Fruit fly (Drosophila melanogaster) whole organism, embryonic: Measurements from ENCODE around the gene Naa20A.
A peak's percentile ranks its signal among the peaks of the same experiment; 100 is the strongest.

Experiments used
- Bgb ChIP-seq: fragments of 200-800 bp; sonication (Bioruptor generic); IDR thresholded peaks from 2 replicates; pipeline ENCODE4 v1.3.6; 2022; ENCODE audit warnings: missing biosample characterization, missing genetic modification characterization; ENCODE audit not compliant: partially characterized antibody
- BtbVII ChIP-seq: fragments of 200-800 bp; sonication (Bioruptor generic); optimal IDR thresholded peaks from 3 replicates; lab custom pipeline; 2017; ENCODE audit warnings: missing biosample characterization, mild to moderate bottlenecking, missing genetic modification characterization
- CG13424 ChIP-seq: fragments of 200-800 bp; sonication (Bioruptor generic); optimal IDR thresholded peaks from 2 replicates; lab custom pipeline; 2019; ENCODE audit warnings: missing biosample characterization, mild to moderate bottlenecking, missing genetic modification characterization, moderate library complexity
- CG15514 ChIP-seq: fragments of 200-800 bp; sonication (Bioruptor generic); optimal IDR thresholded peaks from 3 replicates; lab custom pipeline; 2017; ENCODE audit warnings: missing biosample characterization, missing genetic modification characterization, mild to moderate bottlenecking, moderate library complexity, missing genetic modification reagents
- CG1647 ChIP-seq: fragments of 200-800 bp; sonication (Bioruptor generic); optimal IDR thresholded peaks from 3 replicates; lab custom pipeline; 2016; ENCODE audit warnings: missing biosample characterization, missing genetic modification characterization
- CG16779 ChIP-seq: fragments of 200-800 bp; sonication (Bioruptor generic); IDR thresholded peaks from 2 replicates; pipeline ENCODE4 v1.3.6; 2022; ENCODE audit warnings: missing biosample characterization, missing genetic modification characterization
- CG17328 ChIP-seq: fragments of 200-800 bp; sonication (Bioruptor generic); IDR thresholded peaks from 2 replicates; pipeline ENCODE4 v1.3.6; 2022; ENCODE audit warnings: missing biosample characterization, missing genetic modification characterization
- CG18476 ChIP-seq: fragments of 200-800 bp; sonication (Bioruptor generic); optimal IDR thresholded peaks from 2 replicates; lab custom pipeline; 2016; ENCODE audit warnings: missing biosample characterization, mild to moderate bottlenecking, missing genetic modification characterization
- CG2712 ChIP-seq: fragments of 200-800 bp; optimal IDR thresholded peaks from 3 replicates; lab custom pipeline; 2019; ENCODE audit warnings: missing biosample characterization, mild to moderate bottlenecking, missing genetic modification characterization, moderate library complexity
- CG31365 ChIP-seq: fragments of 200-800 bp; sonication (Bioruptor generic); optimal IDR thresholded peaks from 2 replicates; lab custom pipeline; 2018; ENCODE audit warnings: missing biosample characterization, mild to moderate bottlenecking, missing genetic modification characterization
- CG3163 ChIP-seq: fragments of 200-800 bp; sonication (Bioruptor generic); optimal IDR thresholded peaks from 3 replicates; lab custom pipeline; 2016; ENCODE audit warnings: missing biosample characterization, missing genetic modification characterization
- CG32767 ChIP-seq: fragments of 200-800 bp; sonication (Bioruptor generic); IDR thresholded peaks from 2 replicates; pipeline ENCODE4 v1.3.6; 2022; ENCODE audit warnings: missing biosample characterization, missing genetic modification characterization
- CG34422 ChIP-seq: fragments of 200-800 bp; sonication (Bioruptor generic); IDR thresholded peaks from 3 replicates; pipeline ENCODE4 v1.3.6; 2022; ENCODE audit warnings: missing biosample characterization, missing genetic modification characterization
- CG4282 ChIP-seq: fragments of 200-800 bp; sonication (Bioruptor generic); optimal IDR thresholded peaks from 2 replicates; lab custom pipeline; 2016; ENCODE audit warnings: missing biosample characterization, missing genetic modification characterization
- CG43689 ChIP-seq: fragments of 200-800 bp; sonication (Bioruptor generic); IDR thresholded peaks from 2 replicates; pipeline ENCODE4 v1.3.6; 2022; ENCODE audit warnings: missing biosample characterization, missing genetic modification characterization
- CG6854 ChIP-seq: fragments of 200-800 bp; sonication (Bioruptor generic); optimal IDR thresholded peaks from 3 replicates; lab custom pipeline; 2017; ENCODE audit warnings: missing biosample characterization, mild to moderate bottlenecking, missing genetic modification characterization
- CG7556 ChIP-seq: fragments of 200-800 bp; sonication (Bioruptor generic); optimal IDR thresholded peaks from 2 replicates; lab custom pipeline; 2017; ENCODE audit warnings: missing biosample characterization, mild to moderate bottlenecking, missing genetic modification characterization
- D19B ChIP-seq: fragments of 200-800 bp; sonication (Bioruptor generic); optimal IDR thresholded peaks from 2 replicates; lab custom pipeline; 2017; ENCODE audit warnings: missing biosample characterization, mild to moderate bottlenecking, missing genetic modification characterization
- Dek ChIP-seq: fragments of 200-800 bp; sonication (Bioruptor generic); optimal IDR thresholded peaks from 3 replicates; lab custom pipeline; 2019; ENCODE audit warnings: missing biosample characterization, mild to moderate bottlenecking, missing genetic modification characterization, moderate library complexity
- Doc2 ChIP-seq: fragments of 200-800 bp; sonication (Bioruptor generic); IDR thresholded peaks from 2 replicates; pipeline ENCODE4 v1.3.6; 2022; ENCODE audit warnings: missing biosample characterization, missing genetic modification characterization
- ERR ChIP-seq: fragments of 200-800 bp; sonication (Bioruptor generic); optimal IDR thresholded peaks from 2 replicates; lab custom pipeline; 2016; ENCODE audit warnings: missing biosample characterization, missing genetic modification characterization
- Ets97D ChIP-seq: fragments of 200-800 bp; sonication (Bioruptor generic); optimal IDR thresholded peaks from 3 replicates; lab custom pipeline; 2016; ENCODE audit warnings: missing biosample characterization, missing genetic modification characterization
- H2.0 ChIP-seq: fragments of 200-800 bp; sonication (Bioruptor generic); IDR thresholded peaks from 2 replicates; pipeline ENCODE4 v1.3.6; 2022; ENCODE audit warnings: missing biosample characterization, missing genetic modification characterization
- Hr78 ChIP-seq, 2 experiments: fragments of 200-800 bp in 1 of 2; fragments of >200 bp in 1 of 2; sonication (Bioruptor generic) in 1 of 2; optimal IDR thresholded peaks; 2 replicates each; lab custom pipeline; 2017 to 2019; ENCODE audit warnings: missing biosample characterization in 2 of 2, missing genetic modification characterization in 2 of 2, mild to moderate bottlenecking in 1 of 2, moderate library complexity in 1 of 2
- MTF-1 ChIP-seq: fragments of 200-800 bp; sonication (Bioruptor generic); optimal IDR thresholded peaks from 2 replicates; lab custom pipeline; 2018; ENCODE audit warnings: missing biosample characterization, mild to moderate bottlenecking, missing genetic modification characterization, borderline replicate concordance
- Med ChIP-seq: fragments of 200-800 bp; sonication (Bioruptor generic); peaks from one replicate; lab custom pipeline; 2016; ENCODE audit warnings: missing biosample characterization, missing genetic modification characterization, mild to moderate bottlenecking, inconsistent platforms, moderate library complexity
- PHDP ChIP-seq: fragments of 200-800 bp; sonication (Bioruptor generic); optimal IDR thresholded peaks from 3 replicates; lab custom pipeline; 2018; ENCODE audit warnings: missing biosample characterization, mild to moderate bottlenecking, missing genetic modification characterization, moderate library complexity
- Ravus ChIP-seq: fragments of 200-800 bp; sonication (Bioruptor generic); IDR thresholded peaks from 2 replicates; pipeline ENCODE4 v1.3.6; 2022; ENCODE audit warnings: missing biosample characterization, missing genetic modification characterization
- Six4 ChIP-seq: fragments of 200-800 bp; sonication (Bioruptor generic); optimal IDR thresholded peaks from 2 replicates; lab custom pipeline; 2016; ENCODE audit warnings: missing biosample characterization, missing genetic modification characterization
- ato ChIP-seq: fragments of 200-800 bp; sonication (Bioruptor generic); IDR thresholded peaks from 2 replicates; pipeline ENCODE4 v1.3.6; 2022; ENCODE audit warnings: missing biosample characterization, missing genetic modification characterization; ENCODE audit not compliant: partially characterized antibody
- chinmo ChIP-seq: fragments of 200-800 bp; sonication (Bioruptor generic); IDR thresholded peaks from 4 replicates; pipeline ENCODE4 v1.3.6; 2022; ENCODE audit warnings: missing biosample characterization, missing genetic modification characterization; ENCODE audit not compliant: partially characterized antibody
- dimm ChIP-seq: fragments of 200-800 bp; sonication (Bioruptor generic); IDR thresholded peaks from 2 replicates; pipeline ENCODE4 v1.3.6; 2022; ENCODE audit warnings: missing biosample characterization, missing genetic modification characterization
- dysf ChIP-seq: fragments of 200-800 bp; sonication (Bioruptor generic); IDR thresholded peaks from 3 replicates; pipeline ENCODE4 v1.3.6; 2022; ENCODE audit warnings: missing biosample characterization, missing genetic modification characterization
- gfzf ChIP-seq: fragments of 200-800 bp; sonication (Bioruptor generic); optimal IDR thresholded peaks from 2 replicates; lab custom pipeline; 2016; ENCODE audit warnings: missing biosample characterization, mild to moderate bottlenecking, missing genetic modification characterization, moderate library complexity
- grau ChIP-seq: fragments of 200-800 bp; optimal IDR thresholded peaks from 3 replicates; lab custom pipeline; 2019; ENCODE audit warnings: missing biosample characterization, mild to moderate bottlenecking, missing genetic modification characterization, moderate library complexity
- gsb ChIP-seq: fragments of 200-800 bp; sonication (Bioruptor generic); IDR thresholded peaks from 2 replicates; pipeline ENCODE4 v1.3.6; 2022; ENCODE audit warnings: missing biosample characterization, missing genetic modification characterization
- hbn ChIP-seq: fragments of 200-800 bp; sonication (Bioruptor generic); IDR thresholded peaks from 2 replicates; pipeline ENCODE4 v1.3.6; 2022; ENCODE audit warnings: missing biosample characterization, missing genetic modification characterization; ENCODE audit not compliant: partially characterized antibody
- ind ChIP-seq: fragments of 200-800 bp; sonication (Bioruptor generic); optimal IDR thresholded peaks from 3 replicates; lab custom pipeline; 2016; ENCODE audit warnings: missing biosample characterization, missing genetic modification characterization
- klu ChIP-seq: fragments of 200-800 bp; sonication (Bioruptor generic); IDR thresholded peaks from 2 replicates; pipeline ENCODE4 v1.3.6; 2022; ENCODE audit warnings: missing biosample characterization, missing genetic modification characterization
- lov ChIP-seq, 2 experiments: fragments of 200-800 bp in 1 of 2; fragments of >200 bp in 1 of 2; sonication (Bioruptor generic) in 1 of 2; IDR thresholded peaks in 1 of 2; optimal IDR thresholded peaks in 1 of 2; 2 replicates in 1 of 2; 3 replicates in 1 of 2; pipeline versions ENCODE4 v1.3.6 to Lab custom; 2017 to 2022; ENCODE audit warnings: missing biosample characterization in 1 of 2, missing genetic modification characterization in 1 of 2
- maf-S ChIP-seq: fragments of 200-800 bp; sonication (Bioruptor generic); optimal IDR thresholded peaks from 2 replicates; lab custom pipeline; 2016; ENCODE audit warnings: missing biosample characterization, missing genetic modification characterization
- mirr ChIP-seq: fragments of 200-800 bp; sonication (Bioruptor generic); optimal IDR thresholded peaks from 3 replicates; lab custom pipeline; 2018; ENCODE audit warnings: missing biosample characterization, mild to moderate bottlenecking, missing genetic modification characterization
- prd ChIP-seq, 3 experiments: fragments of >200 bp in 2 of 3; fragments of 200-800 bp in 1 of 3; sonication (Bioruptor generic) in 1 of 3; optimal IDR thresholded peaks in 2 of 3; IDR thresholded peaks in 1 of 3; 2 replicates in 2 of 3; 3 replicates in 1 of 3; pipeline versions ENCODE4 v1.3.6 to Lab custom; 2017 to 2022; ENCODE audit warnings: missing biosample characterization in 1 of 3, missing genetic modification characterization in 1 of 3
- psq ChIP-seq: fragments of 200-800 bp; sonication (Bioruptor generic); optimal IDR thresholded peaks from 2 replicates; lab custom pipeline; 2017; ENCODE audit warnings: missing biosample characterization, missing genetic modification characterization
- sqz ChIP-seq: fragments of 200-800 bp; sonication (Bioruptor generic); optimal IDR thresholded peaks from 3 replicates; lab custom pipeline; 2018; ENCODE audit warnings: missing biosample characterization, mild to moderate bottlenecking, missing genetic modification characterization
- ssp ChIP-seq: fragments of 200-800 bp; sonication (Bioruptor generic); IDR thresholded peaks from 2 replicates; pipeline ENCODE4 v1.3.6; 2022; ENCODE audit warnings: missing biosample characterization, missing genetic modification characterization
- tgo ChIP-seq: fragments of 200-800 bp; sonication (Bioruptor generic); IDR thresholded peaks from 3 replicates; pipeline ENCODE4 v1.3.6; 2022; ENCODE audit warnings: missing biosample characterization, missing genetic modification characterization
- twi ChIP-seq: fragments of 200-800 bp; optimal IDR thresholded peaks from 2 replicates; lab custom pipeline; 2019; ENCODE audit warnings: missing biosample characterization, mild to moderate bottlenecking, missing genetic modification characterization, moderate library complexity
- unpg ChIP-seq: fragments of 200-800 bp; sonication (Bioruptor generic); optimal IDR thresholded peaks from 3 replicates; lab custom pipeline; 2018; ENCODE audit warnings: missing biosample characterization, mild to moderate bottlenecking, missing genetic modification characterization, moderate library complexity
- vvl ChIP-seq: fragments of 200-800 bp; sonication (Bioruptor generic); IDR thresholded peaks from 2 replicates; pipeline ENCODE4 v1.3.6; 2022; ENCODE audit warnings: missing biosample characterization, missing genetic modification characterization

Gene Naa20A

DNA sequence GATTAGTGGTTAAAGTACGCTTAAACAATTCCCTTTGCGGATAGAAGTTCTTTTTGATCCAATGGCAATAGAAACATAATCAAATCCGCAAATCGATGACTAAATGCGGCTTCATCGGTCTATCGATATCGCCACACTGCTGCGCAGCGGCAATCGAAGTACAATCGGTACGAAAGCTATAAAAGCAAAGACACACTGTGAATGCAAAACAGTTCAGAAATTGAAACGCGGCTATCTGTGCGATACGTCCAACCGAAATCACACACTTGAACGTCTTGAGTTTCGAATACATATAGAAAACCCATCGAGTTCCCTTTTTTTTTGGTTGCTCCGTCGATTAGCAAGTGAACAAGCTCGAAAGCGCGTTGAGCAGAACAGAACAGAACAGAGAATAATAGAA lies 17.9 kb downstream of the Naa20A start, which contains the start of gene CG14207 (continued):
- no peak for TF ChIP-seq Ravus
- TF ChIP-seq CG6854 (GFP tag; lab: Kevin White, UChicago), result peak; percentile 39
- TF ChIP-seq mirr, result peak; percentile 8
- TF ChIP-seq Dek (tag; lab: Kevin White, UChicago), result peak; percentile 14
- TF ChIP-seq ERR, result no peak
- peak; percentile 41 for TF ChIP-seq Ets97D
- TF ChIP-seq Bgb (GFP tag; lab: Robert Waterston, UW), result peak; percentile 78
- no peak for TF ChIP-seq dimm
- peak; percentile 24 for TF ChIP-seq CG2712
- no peak for TF ChIP-seq dysf (GFP tag; lab: Robert Waterston, UW)
- no peak for TF ChIP-seq H2.0 (GFP tag; lab: Robert Waterston, UW)
- no peak for TF ChIP-seq CG13424 (tag; lab: Kevin White, UChicago)
- peak; percentile 83 for TF ChIP-seq Med
- TF ChIP-seq BtbVII (GFP tag; lab: Kevin White, UChicago), result no peak
- no peak for TF ChIP-seq ssp
- TF ChIP-seq sqz, result peak; percentile 22
- TF ChIP-seq CG15514, result peak; percentile 44
- peak; percentile 82 for TF ChIP-seq ato (GFP tag; lab: Robert Waterston, UW)
- TF ChIP-seq Doc2 (GFP tag; lab: Robert Waterston, UW), result no peak
- 0 out of 2 replicates have a peak, but pooled peaks have one; percentile 8 for TF ChIP-seq gsb (GFP tag; lab: Robert Waterston, UW)
- TF ChIP-seq CG31365 (tag; lab: Kevin White, UChicago), result no peak
- no peak for TF ChIP-seq psq (GFP tag; lab: Kevin White, UChicago)
- peak; percentile 57; the same call in 1 of the 2 replicates for TF ChIP-seq hbn (GFP tag; lab: Robert Waterston, UW)
- TF ChIP-seq unpg (GFP tag; lab: Kevin White, UChicago), result peak; percentile 6
- no peak for TF ChIP-seq CG43689 (GFP tag; lab: Robert Waterston, UW)
- TF ChIP-seq ind (GFP tag; lab: Kevin White, UChicago), result no peak
- TF ChIP-seq lov (optimal IDR thresholded peaks at IDR 0.05; lab: Kevin White, UChicago), result no peak
- no peak for TF ChIP-seq lov (GFP tag; IDR thresholded peaks at IDR 0.05; lab: Robert Waterston, UW)
- TF ChIP-seq CG4282 (GFP tag; lab: Kevin White, UChicago), result no peak
- TF ChIP-seq Hr78 (GFP tag; optimal IDR thresholded peaks at IDR 0.05; lab: Kevin White, UChicago), result no peak
- TF ChIP-seq chinmo (GFP tag; lab: Robert Waterston, UW), result peak; percentile 84; the same call in 2 of the 4 replicates
- no peak for TF ChIP-seq klu (GFP tag; lab: Robert Waterston, UW)
- no peak for TF ChIP-seq twi (tag; lab: Kevin White, UChicago)
- TF ChIP-seq CG17328 (GFP tag; lab: Robert Waterston, UW), result no peak
- peak; percentile 3 for TF ChIP-seq gfzf
- TF ChIP-seq vvl (GFP tag; lab: Robert Waterston, UW), result peak; percentile 64
- TF ChIP-seq Six4 (GFP tag; lab: Kevin White, UChicago), result no peak
- TF ChIP-seq PHDP (tag; lab: Kevin White, UChicago), result peak; percentile 1
- TF ChIP-seq D19B (GFP tag; lab: Kevin White, UChicago), result no peak
- TF ChIP-seq tgo, result no peak
- no peak for TF ChIP-seq prd (optimal IDR thresholded peaks at IDR 0.05; lab: Kevin White, UChicago)
- no peak for TF ChIP-seq prd (GFP tag; IDR thresholded peaks at IDR 0.05; lab: Robert Waterston, UW)
- peak; percentile 25 for TF ChIP-seq grau (tag; lab: Kevin White, UChicago)
- 0 out of 2 replicates have a peak, but pooled peaks have one; percentile 40 for TF ChIP-seq CG16779 (GFP tag; lab: Robert Waterston, UW)
- TF ChIP-seq CG34422 (GFP tag; lab: Robert Waterston, UW), result 0 out of 3 replicates have a peak, but pooled peaks have one; percentile 29
- TF ChIP-seq MTF-1 (GFP tag; lab: Kevin White, UChicago), result peak; percentile 9
- no peak for TF ChIP-seq CG18476 (GFP tag; lab: Kevin White, UChicago)
- TF ChIP-seq CG32767 (GFP tag; lab: Robert Waterston, UW), result peak; percentile 24; the same call in 1 of the 2 replicates
- TF ChIP-seq CG3163 (GFP tag; lab: Kevin White, UChicago), result peak; percentile 19
- no peak for TF ChIP-seq CG7556 (GFP tag; lab: Kevin White, UChicago)
- no peak for TF ChIP-seq maf-S (GFP tag; lab: Kevin White, UChicago)
- no peak for TF ChIP-seq CG1647 (GFP tag; lab: Kevin White, UChicago)
